Worm (Caenorhabditis elegans) whole organism, early embryonic: ENCODE measurements around the gene C17G10.7.

ENCODE experiments used
- ama-1 ChIP-seq: fragments of 150-350 bp; optimal IDR thresholded peaks from 2 replicates; lab custom pipeline; 2014
- ceh-36 ChIP-seq: sonication (generic microtip); optimal IDR thresholded peaks from 2 replicates; lab custom pipeline; 2016; ENCODE audit warnings: missing genetic modification characterization, inconsistent platforms, missing compliant biosample characterization
- scrt-1 ChIP-seq: fragments of 200-800 bp; sonication (Bioruptor generic); IDR thresholded peaks from 2 replicates; pipeline ENCODE4 v1.3.6; 2022; ENCODE audit warnings: missing genetic modification characterization, missing compliant biosample characterization

ce11 chrII:5557134-5557533 lies 50.5 kb downstream of the C17G10.7 start:
- TF ChIP-seq ama-1 (lab: Kevin White, UChicago) (no peak), ceh-36 (tag; lab: Kevin White, UChicago) (no peak), scrt-1 (GFP tag; lab: Robert Waterston, UW) (no peak)
